Worm (Caenorhabditis elegans) whole organism, L4 larva: Measurements from ENCODE around the gene atg-16.2.

Source experiments
- Y48G9A.11 ChIP-seq: fragments of 200-800 bp; sonication (Bioruptor generic); IDR thresholded peaks from 2 replicates; pipeline ENCODE4 v1.3.6; 2022; ENCODE audit warnings: missing genetic modification reagents, missing genetic modification characterization, missing compliant biosample characterization
- Y75B8A.6 ChIP-seq: fragments of 200-800 bp; sonication (Bioruptor generic); IDR thresholded peaks from 2 replicates; pipeline ENCODE4 v1.3.6; 2022; ENCODE audit warnings: missing genetic modification reagents, missing genetic modification characterization, missing compliant biosample characterization
- dpl-1 ChIP-seq: fragments of 150-350 bp; optimal IDR thresholded peaks from 2 replicates; lab custom pipeline; 2014; ENCODE audit warnings: missing biosample characterization, missing genetic modification reagents, missing genetic modification characterization
- fkh-10 ChIP-seq: fragments of 150-350 bp; optimal IDR thresholded peaks from 2 replicates; lab custom pipeline; 2014; ENCODE audit warnings: missing biosample characterization, missing genetic modification reagents, missing genetic modification characterization
- nhr-6 ChIP-seq: fragments of 150-350 bp; optimal IDR thresholded peaks from 2 replicates; lab custom pipeline; 2014; ENCODE audit warnings: missing biosample characterization, missing genetic modification characterization
- pha-4 ChIP-seq, 2 experiments: fragments of 150-350 bp in 1 of 2; fragments of 200-800 bp in 1 of 2; sonication (Bioruptor generic) in 1 of 2; IDR thresholded peaks in 1 of 2; optimal IDR thresholded peaks in 1 of 2; 2 replicates each; pipeline versions ENCODE4 v1.3.6 to Lab custom; 2014 to 2022; ENCODE audit warnings: missing genetic modification characterization in 2 of 2, missing genetic modification reagents in 2 of 2, missing biosample characterization in 1 of 2, missing compliant biosample characterization in 1 of 2
- skn-1 ChIP-seq: fragments of 150-350 bp; optimal IDR thresholded peaks from 2 replicates; lab custom pipeline; 2014; ENCODE audit warnings: missing biosample characterization, missing genetic modification characterization
- unc-39 ChIP-seq: sonication (generic microtip); optimal IDR thresholded peaks from 2 replicates; lab custom pipeline; 2017; ENCODE audit warnings: missing biosample characterization, missing genetic modification characterization

DNA sequence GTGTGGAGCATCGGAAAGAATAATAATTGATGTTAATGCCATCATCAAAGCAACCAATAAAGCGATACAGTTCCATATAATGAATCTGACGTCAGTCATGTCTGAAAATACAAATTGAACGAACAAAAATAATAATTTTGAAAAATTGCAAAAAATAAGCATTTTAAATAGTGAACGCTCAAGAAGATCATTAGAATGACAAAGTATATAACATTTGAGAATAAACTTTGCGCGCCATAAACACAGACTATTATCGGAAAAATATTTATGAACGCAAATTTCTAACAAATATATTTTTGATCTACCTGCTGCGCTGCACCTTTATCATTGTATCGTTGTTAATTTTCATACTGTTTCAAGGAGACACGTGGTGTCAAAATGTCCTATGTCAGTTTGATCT lies 48.2 kb upstream of the atg-16.2 start, which contains the start of gene R05G9.3:
- no peak for TF ChIP-seq Y48G9A.11
- no peak for TF ChIP-seq pha-4 (GFP tag; IDR thresholded peaks at IDR 0.05; lab: Robert Waterston, UW)
- no peak for TF ChIP-seq pha-4 (tag; optimal IDR thresholded peaks at IDR 0.05; lab: Kevin White, UChicago)
- TF ChIP-seq Y75B8A.6 (GFP tag; lab: Robert Waterston, UW): no peak
- TF ChIP-seq unc-39 (tag; lab: Kevin White, UChicago): no peak
- no peak for TF ChIP-seq nhr-6 (tag; lab: Kevin White, UChicago)
- no peak for TF ChIP-seq fkh-10 (GFP tag; lab: Kevin White, UChicago)
- TF ChIP-seq dpl-1 (GFP tag; lab: Kevin White, UChicago): no peak
- no peak for TF ChIP-seq skn-1 (tag; lab: Kevin White, UChicago)
